Fruit fly (Drosophila melanogaster) whole organism, embryonic: ENCODE data around the gene ATPsyngamma.

Experiments
- CG10147 ChIP-seq: fragments of 200-800 bp; sonication (Bioruptor generic); optimal IDR thresholded peaks from 2 replicates; lab custom pipeline; 2019; ENCODE audit warnings: missing biosample characterization, mild to moderate bottlenecking, missing genetic modification characterization, moderate library complexity
- CG10543 ChIP-seq: fragments of 200-800 bp; sonication (Bioruptor generic); optimal IDR thresholded peaks from 3 replicates; lab custom pipeline; 2017; ENCODE audit warnings: missing biosample characterization, mild to moderate bottlenecking, missing genetic modification characterization, moderate library complexity
- CG10654 ChIP-seq: fragments of 200-800 bp; sonication (Bioruptor generic); optimal IDR thresholded peaks from 2 replicates; lab custom pipeline; 2016; ENCODE audit warnings: missing biosample characterization, missing genetic modification characterization
- CG12391 ChIP-seq: fragments of 200-800 bp; sonication (Bioruptor generic); optimal IDR thresholded peaks from 3 replicates; lab custom pipeline; 2018; ENCODE audit warnings: missing biosample characterization, mild to moderate bottlenecking, missing genetic modification characterization, moderate library complexity
- CG13296 ChIP-seq: fragments of 200-800 bp; sonication (Bioruptor generic); optimal IDR thresholded peaks from 3 replicates; lab custom pipeline; 2018; ENCODE audit warnings: missing biosample characterization, mild to moderate bottlenecking, missing genetic modification characterization
- CG14860 ChIP-seq: fragments of 200-800 bp; sonication (Bioruptor generic); IDR thresholded peaks from 3 replicates; pipeline ENCODE4 v1.3.6; 2022; ENCODE audit warnings: missing biosample characterization, missing genetic modification characterization; ENCODE audit not compliant: partially characterized antibody
- CG1602 ChIP-seq: fragments of 200-800 bp; sonication (Bioruptor generic); optimal IDR thresholded peaks from 3 replicates; lab custom pipeline; 2016; ENCODE audit warnings: missing biosample characterization, missing genetic modification characterization
- CG1792 ChIP-seq: fragments of 200-800 bp; sonication (Bioruptor generic); optimal IDR thresholded peaks from 2 replicates; lab custom pipeline; 2016; ENCODE audit warnings: missing biosample characterization, missing genetic modification characterization
- CG18764 ChIP-seq: fragments of 200-800 bp; sonication (Bioruptor generic); optimal IDR thresholded peaks from 3 replicates; lab custom pipeline; 2016; ENCODE audit warnings: missing biosample characterization, missing genetic modification characterization
- CG2875 ChIP-seq: fragments of 200-800 bp; sonication (Bioruptor generic); optimal IDR thresholded peaks from 2 replicates; lab custom pipeline; 2017; ENCODE audit warnings: missing biosample characterization, mild to moderate bottlenecking, missing genetic modification characterization, missing genetic modification reagents
- CG32532 ChIP-seq: fragments of 200-800 bp; sonication (Bioruptor generic); IDR thresholded peaks from 2 replicates; pipeline ENCODE4 v1.3.6; 2022; ENCODE audit warnings: missing biosample characterization, missing genetic modification characterization
- CG32767 ChIP-seq: fragments of 200-800 bp; sonication (Bioruptor generic); IDR thresholded peaks from 2 replicates; pipeline ENCODE4 v1.3.6; 2022; ENCODE audit warnings: missing biosample characterization, missing genetic modification characterization
- CG33557 ChIP-seq: fragments of 200-800 bp; sonication (Bioruptor generic); optimal IDR thresholded peaks from 2 replicates; lab custom pipeline; 2019; ENCODE audit warnings: missing biosample characterization, mild to moderate bottlenecking, missing genetic modification characterization, moderate library complexity
- CG34376 ChIP-seq: fragments of 200-800 bp; sonication (Bioruptor generic); optimal IDR thresholded peaks from 2 replicates; lab custom pipeline; 2018; ENCODE audit warnings: missing biosample characterization, mild to moderate bottlenecking, missing genetic modification characterization
- CG3726 ChIP-seq: fragments of 200-800 bp; sonication (Bioruptor generic); IDR thresholded peaks from 3 replicates; pipeline ENCODE4, ENCODE4 v1.3.6; 2022; ENCODE audit warnings: missing biosample characterization, missing genetic modification characterization
- CG6272 ChIP-seq: fragments of 200-800 bp; sonication (Bioruptor generic); IDR thresholded peaks from 2 replicates; pipeline ENCODE4 v1.3.6; 2022; ENCODE audit warnings: missing biosample characterization, missing genetic modification characterization
- CG6683 ChIP-seq: fragments of 200-800 bp; sonication (Bioruptor generic); optimal IDR thresholded peaks from 2 replicates; lab custom pipeline; 2017; ENCODE audit warnings: missing biosample characterization, mild to moderate bottlenecking, missing genetic modification characterization, missing genetic modification reagents
- CG6854 ChIP-seq: fragments of 200-800 bp; sonication (Bioruptor generic); optimal IDR thresholded peaks from 3 replicates; lab custom pipeline; 2017; ENCODE audit warnings: missing biosample characterization, mild to moderate bottlenecking, missing genetic modification characterization
- CG7745 ChIP-seq: fragments of 200-800 bp; sonication (Bioruptor generic); optimal IDR thresholded peaks from 2 replicates; lab custom pipeline; 2018; ENCODE audit warnings: missing biosample characterization, mild to moderate bottlenecking, missing genetic modification characterization, moderate library complexity
- Doc3 ChIP-seq: fragments of 200-800 bp; sonication (Bioruptor generic); IDR thresholded peaks from 3 replicates; pipeline ENCODE4 v1.3.6; 2022; ENCODE audit warnings: missing biosample characterization, missing genetic modification characterization; ENCODE audit not compliant: partially characterized antibody
- Dp ChIP-seq: fragments of 200-800 bp; sonication (Bioruptor generic); optimal IDR thresholded peaks from 2 replicates; lab custom pipeline; 2018; ENCODE audit warnings: missing biosample characterization, mild to moderate bottlenecking, missing genetic modification characterization, moderate library complexity
- Fer3 ChIP-seq: fragments of 200-800 bp; sonication (Bioruptor generic); optimal IDR thresholded peaks from 2 replicates; lab custom pipeline; 2018; ENCODE audit warnings: missing biosample characterization, mild to moderate bottlenecking, missing genetic modification characterization, moderate library complexity
- HLH3B ChIP-seq: fragments of 200-800 bp; sonication (Bioruptor generic); IDR thresholded peaks from 2 replicates; pipeline ENCODE4 v1.3.6; 2022; ENCODE audit warnings: missing biosample characterization, missing genetic modification characterization
- HLH54F ChIP-seq: fragments of 200-800 bp; sonication (Bioruptor generic); optimal IDR thresholded peaks from 3 replicates; lab custom pipeline; 2016; ENCODE audit warnings: missing biosample characterization, missing genetic modification characterization
- Hsf ChIP-seq: fragments of 200-800 bp; sonication (Bioruptor generic); optimal IDR thresholded peaks from 3 replicates; lab custom pipeline; 2016; ENCODE audit warnings: missing biosample characterization, missing genetic modification characterization
- Ptx1 ChIP-seq: fragments of 200-800 bp; sonication (Bioruptor generic); IDR thresholded peaks from 2 replicates; pipeline ENCODE4 v1.3.6; 2022; ENCODE audit warnings: missing biosample characterization, missing genetic modification characterization
- Scr ChIP-seq: fragments of 200-800 bp; sonication (Bioruptor generic); IDR thresholded peaks from 2 replicates; pipeline ENCODE4 v1.3.6; 2022; ENCODE audit warnings: missing biosample characterization, missing genetic modification characterization; ENCODE audit not compliant: partially characterized antibody
- ash1 ChIP-seq: fragments of 200-800 bp; sonication (Bioruptor generic); optimal IDR thresholded peaks from 2 replicates; lab custom pipeline; 2018; ENCODE audit warnings: missing biosample characterization, mild to moderate bottlenecking, missing genetic modification characterization
- bab2 ChIP-seq: fragments of 200-800 bp; sonication (Bioruptor generic); optimal IDR thresholded peaks from 2 replicates; lab custom pipeline; 2016; ENCODE audit warnings: missing biosample characterization, missing genetic modification characterization
- cad ChIP-seq: fragments of >200 bp; optimal IDR thresholded peaks from 2 replicates; lab custom pipeline; 2017; ENCODE audit warnings: missing biosample characterization, missing genetic modification characterization
- cato ChIP-seq: fragments of 200-800 bp; sonication (Bioruptor generic); optimal IDR thresholded peaks from 2 replicates; lab custom pipeline; 2016; ENCODE audit warnings: missing biosample characterization, missing genetic modification characterization, borderline replicate concordance
- crol ChIP-seq: fragments of 200-800 bp; sonication (Bioruptor generic); IDR thresholded peaks from 2 replicates; pipeline ENCODE4 v1.3.6; 2022; ENCODE audit warnings: missing biosample characterization, missing genetic modification characterization
- dimm ChIP-seq: fragments of 200-800 bp; sonication (Bioruptor generic); IDR thresholded peaks from 2 replicates; pipeline ENCODE4 v1.3.6; 2022; ENCODE audit warnings: missing biosample characterization, missing genetic modification characterization
- fd64A ChIP-seq: fragments of 200-800 bp; sonication (Bioruptor generic); optimal IDR thresholded peaks from 3 replicates; lab custom pipeline; 2018; ENCODE audit warnings: missing biosample characterization, mild to moderate bottlenecking, missing genetic modification characterization
- fru ChIP-seq: fragments of >200 bp; optimal IDR thresholded peaks from 2 replicates; lab custom pipeline; 2017
- ham ChIP-seq: fragments of 200-800 bp; sonication (Bioruptor generic); IDR thresholded peaks from 2 replicates; pipeline ENCODE4 v1.3.6; 2022; ENCODE audit warnings: missing biosample characterization, missing genetic modification characterization
- her ChIP-seq: fragments of 200-800 bp; sonication (Bioruptor generic); optimal IDR thresholded peaks from 2 replicates; lab custom pipeline; 2016; ENCODE audit warnings: missing biosample characterization, missing genetic modification characterization
- ind ChIP-seq: fragments of 200-800 bp; sonication (Bioruptor generic); optimal IDR thresholded peaks from 3 replicates; lab custom pipeline; 2016; ENCODE audit warnings: missing biosample characterization, missing genetic modification characterization
- kah ChIP-seq: fragments of 200-800 bp; sonication (Bioruptor generic); optimal IDR thresholded peaks from 2 replicates; lab custom pipeline; 2018; ENCODE audit warnings: missing biosample characterization, mild to moderate bottlenecking, missing genetic modification characterization
- lilli ChIP-seq: fragments of 200-800 bp; sonication (Bioruptor generic); optimal IDR thresholded peaks from 3 replicates; lab custom pipeline; 2016; ENCODE audit warnings: missing biosample characterization, missing genetic modification characterization
- nerfin-2 ChIP-seq: fragments of 200-800 bp; sonication (Bioruptor generic); IDR thresholded peaks from 2 replicates; pipeline ENCODE4 v1.3.6; 2022; ENCODE audit warnings: missing biosample characterization, missing genetic modification characterization; ENCODE audit not compliant: partially characterized antibody
- pros ChIP-seq: fragments of 200-800 bp; sonication (Bioruptor generic); optimal IDR thresholded peaks from 3 replicates; lab custom pipeline; 2019; ENCODE audit warnings: missing biosample characterization, mild to moderate bottlenecking, missing genetic modification characterization, moderate library complexity
- pzg ChIP-seq: fragments of 200-800 bp; sonication (Bioruptor generic); optimal IDR thresholded peaks from 3 replicates; lab custom pipeline; 2018; ENCODE audit warnings: missing biosample characterization, mild to moderate bottlenecking, missing genetic modification characterization, moderate library complexity
- scrt ChIP-seq: fragments of 200-800 bp; sonication (Bioruptor generic); optimal IDR thresholded peaks from 2 replicates; lab custom pipeline; 2018; ENCODE audit warnings: missing biosample characterization, mild to moderate bottlenecking, missing genetic modification characterization, moderate library complexity
- sima ChIP-seq: fragments of 200-800 bp; sonication (Bioruptor generic); optimal IDR thresholded peaks from 2 replicates; lab custom pipeline; 2016; ENCODE audit warnings: missing biosample characterization, missing genetic modification characterization
- slp2 ChIP-seq: fragments of 200-800 bp; sonication (Bioruptor generic); optimal IDR thresholded peaks from 2 replicates; lab custom pipeline; 2016; ENCODE audit warnings: missing biosample characterization, missing genetic modification characterization
- sob ChIP-seq: fragments of 200-800 bp; sonication (Bioruptor generic); IDR thresholded peaks from 2 replicates; pipeline ENCODE4 v1.3.6; 2022; ENCODE audit warnings: missing biosample characterization, missing genetic modification characterization
- tin ChIP-seq: fragments of 200-800 bp; sonication (Bioruptor generic); optimal IDR thresholded peaks from 3 replicates; lab custom pipeline; 2016; ENCODE audit warnings: missing biosample characterization, missing genetic modification characterization
- twi ChIP-seq: fragments of 200-800 bp; optimal IDR thresholded peaks from 2 replicates; lab custom pipeline; 2019; ENCODE audit warnings: missing biosample characterization, mild to moderate bottlenecking, missing genetic modification characterization, moderate library complexity
- vnd ChIP-seq: fragments of 200-800 bp; sonication (Bioruptor generic); IDR thresholded peaks from 3 replicates; pipeline ENCODE4 v1.3.6; 2022; ENCODE audit warnings: missing biosample characterization, missing genetic modification characterization; ENCODE audit not compliant: partially characterized antibody
- zen2 ChIP-seq: fragments of 200-800 bp; sonication (Bioruptor generic); IDR thresholded peaks from 3 replicates; pipeline ENCODE4 v1.3.6; 2022; ENCODE audit warnings: missing biosample characterization, missing genetic modification characterization; ENCODE audit not compliant: partially characterized antibody

ATPsyngamma gene

DNA sequence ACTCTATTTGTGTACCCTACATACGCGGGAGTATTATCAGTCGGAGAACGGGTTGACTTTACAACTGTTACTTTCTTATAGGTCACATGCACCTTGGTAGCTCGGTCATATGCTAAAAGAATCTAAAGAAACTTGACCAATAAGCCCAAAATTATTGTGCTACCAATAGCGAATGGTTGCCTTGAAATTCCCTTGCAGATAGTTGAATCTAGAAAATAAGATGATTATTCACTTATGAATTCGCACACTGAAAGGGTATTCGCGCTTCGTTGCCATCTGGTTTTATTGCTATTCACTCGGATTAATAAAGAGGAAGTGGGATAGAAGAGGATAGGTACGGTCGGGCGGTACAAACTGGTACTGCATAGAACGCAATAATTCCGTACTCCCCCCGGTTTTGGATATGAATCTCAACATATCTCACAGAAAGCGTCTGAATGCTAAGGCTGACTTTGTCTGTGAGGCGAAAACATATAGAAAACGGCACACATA is 24.9 kb upstream of the ATPsyngamma start (continued):
- TF ChIP-seq CG14860 (GFP tag; lab: Robert Waterston, UW) (no peak), CG7745 (tag; lab: Kevin White, UChicago) (no peak), CG32767 (GFP tag; lab: Robert Waterston, UW) (no peak), scrt (peak; percentile 47), CG1602 (GFP tag; lab: Kevin White, UChicago) (peak; percentile 66), cad (GFP tag; lab: Kevin White, UChicago) (no peak), CG6683 (GFP tag; lab: Kevin White, UChicago) (peak; percentile 22), lilli (GFP tag; lab: Kevin White, UChicago) (peak; percentile 90), pros (GFP tag; lab: Kevin White, UChicago) (no peak), slp2 (GFP tag; lab: Kevin White, UChicago) (peak; percentile 59), crol (GFP tag; lab: Robert Waterston, UW) (no peak), CG34376 (peak; percentile 39), ham (GFP tag; lab: Robert Waterston, UW) (peak; percentile 69; the same call in 1 of the 2 replicates), her (GFP tag; lab: Kevin White, UChicago) (peak; percentile 58), zen2 (GFP tag; lab: Robert Waterston, UW) (no peak), CG2875 (GFP tag; lab: Kevin White, UChicago) (peak; percentile 36), CG32532 (GFP tag; lab: Robert Waterston, UW) (peak; percentile 82), HLH54F (GFP tag; lab: Kevin White, UChicago) (peak; percentile 89), CG10147 (GFP tag; lab: Kevin White, UChicago) (peak; percentile 81), fd64A (GFP tag; lab: Kevin White, UChicago) (no peak), CG6854 (no peak), tin (GFP tag; lab: Kevin White, UChicago) (peak; percentile 68), CG6272 (peak; percentile 21; the same call in 1 of the 2 replicates), nerfin-2 (GFP tag; lab: Robert Waterston, UW) (no peak), dimm (GFP tag; lab: Robert Waterston, UW) (no peak), kah (GFP tag; lab: Kevin White, UChicago) (no peak), HLH3B (peak; percentile 56), fru (lab: Kevin White, UChicago) (no peak), sima (GFP tag; lab: Kevin White, UChicago) (no peak), Dp (GFP tag; lab: Kevin White, UChicago) (no peak), Fer3 (tag; lab: Kevin White, UChicago) (peak; percentile 84), pzg (GFP tag; lab: Kevin White, UChicago) (peak; percentile 7), Scr (GFP tag; lab: Robert Waterston, UW) (no peak), Hsf (GFP tag; lab: Kevin White, UChicago) (peak; percentile 75), CG10654 (peak; percentile 38), CG13296 (GFP tag; lab: Kevin White, UChicago) (peak; percentile 27), CG18764 (GFP tag; lab: Kevin White, UChicago) (no peak), twi (peak; percentile 51), sob (peak; percentile 70), cato (GFP tag; lab: Kevin White, UChicago) (peak; percentile 4), CG33557 (GFP tag; lab: Kevin White, UChicago) (no peak), vnd (GFP tag; lab: Robert Waterston, UW) (no peak), CG10543 (peak; percentile 69), bab2 (GFP tag; lab: Kevin White, UChicago) (peak; percentile 76), Doc3 (GFP tag; lab: Robert Waterston, UW) (no peak), ind (GFP tag; lab: Kevin White, UChicago) (peak; percentile 81), CG3726 (GFP tag; lab: Robert Waterston, UW) (no peak), Ptx1 (GFP tag; lab: Robert Waterston, UW) (peak; percentile 78), CG12391 (tag; lab: Kevin White, UChicago) (peak; percentile 79), CG1792 (GFP tag; lab: Kevin White, UChicago) (peak; percentile 53), ash1 (GFP tag; lab: Kevin White, UChicago) (no peak)
